Fruit fly (Drosophila melanogaster): ENCODE results near the gene Polr2B.

DNA sequence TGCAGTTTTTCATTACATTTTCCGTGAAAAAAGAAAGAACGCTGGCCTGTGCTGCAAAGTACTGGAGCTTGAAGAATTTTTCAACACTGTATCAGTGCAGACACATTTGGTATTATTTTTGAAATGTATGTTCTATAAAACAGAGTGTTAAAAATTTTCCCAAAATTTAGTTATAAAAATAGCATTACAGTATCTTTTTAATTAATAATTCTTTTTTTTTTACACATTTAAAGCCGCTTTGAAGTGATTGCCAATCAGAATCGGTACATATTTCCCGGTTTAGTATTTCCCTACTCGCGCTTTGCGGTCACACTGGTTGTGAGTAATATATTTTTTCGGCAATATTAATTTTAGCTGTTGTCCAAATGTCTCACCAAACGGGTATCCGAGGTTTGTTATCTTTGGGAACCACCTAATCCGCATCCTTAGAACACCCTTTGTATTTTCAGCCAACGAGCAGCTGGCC lies 3.2 kb upstream of the Polr2B start, which contains the start of the genes Abi and twf:
- no peak for TF ChIP-seq Sin3A (optimal IDR thresholded peaks at IDR 0.05)
- no peak for TF ChIP-seq Myc (optimal IDR thresholded peaks at IDR 0.05)
- TF ChIP-seq psq (optimal IDR thresholded peaks at IDR 0.05) = no peak
- TF ChIP-seq insv (optimal IDR thresholded peaks at IDR 0.05) = no peak
- TF ChIP-seq h (optimal IDR thresholded peaks at IDR 0.05) = no peak
- TF ChIP-seq ttk (optimal IDR thresholded peaks at IDR 0.05) = no peak
